Worm (Caenorhabditis elegans) whole organism, L2 larva: ENCODE data around the gene ptp-3.

Source experiments
- C34F6.9 ChIP-seq: fragments of 150-350 bp; optimal IDR thresholded peaks from 2 replicates; lab custom pipeline; 2014; ENCODE audit warnings: missing biosample characterization, missing genetic modification characterization
- F13H6.1 ChIP-seq: sonication (generic microtip); optimal IDR thresholded peaks from 2 replicates; lab custom pipeline; 2016; ENCODE audit warnings: missing genetic modification characterization, missing compliant biosample characterization
- R02D3.7 ChIP-seq: fragments of 150-350 bp; optimal IDR thresholded peaks from 2 replicates; lab custom pipeline; 2014; ENCODE audit warnings: missing biosample characterization, missing genetic modification characterization
- Y55F3AM.14 ChIP-seq: fragments of 200-800 bp; sonication (Bioruptor generic); optimal IDR thresholded peaks from 2 replicates; lab custom pipeline; 2018; ENCODE audit warnings: mild to moderate bottlenecking, missing genetic modification characterization, missing compliant biosample characterization
- aly-2 ChIP-seq: fragments of 150-350 bp; optimal IDR thresholded peaks from 2 replicates; lab custom pipeline; 2014; ENCODE audit warnings: missing biosample characterization, missing genetic modification characterization
- ama-1 ChIP-seq: fragments of 150-350 bp; optimal IDR thresholded peaks from 2 replicates; lab custom pipeline; 2018; ENCODE audit warnings: inconsistent platforms
- blmp-1 ChIP-seq: sonication (generic microtip); optimal IDR thresholded peaks from 2 replicates; lab custom pipeline; 2017; ENCODE audit warnings: missing genetic modification characterization, mild to moderate bottlenecking, missing compliant biosample characterization, antibody characterized with exemption, moderate library complexity; ENCODE audit not compliant: insufficient read depth
- ceh-16 ChIP-seq: fragments of 150-350 bp; optimal IDR thresholded peaks from 2 replicates; lab custom pipeline; 2014; ENCODE audit warnings: missing biosample characterization, missing genetic modification characterization
- ceh-82 ChIP-seq: fragments of 150-350 bp; optimal IDR thresholded peaks from 2 replicates; lab custom pipeline; 2014; ENCODE audit warnings: missing biosample characterization, missing genetic modification characterization
- crh-2 ChIP-seq: sonication (generic microtip); optimal IDR thresholded peaks from 2 replicates; lab custom pipeline; 2017; ENCODE audit warnings: missing biosample characterization, missing genetic modification characterization
- egl-27 ChIP-seq: sonication (generic microtip); optimal IDR thresholded peaks from 3 replicates; lab custom pipeline; 2017; ENCODE audit warnings: missing biosample characterization, missing genetic modification reagents, missing genetic modification characterization
- elt-3 ChIP-seq: sonication (generic microtip); optimal IDR thresholded peaks from 2 replicates; lab custom pipeline; 2017; ENCODE audit warnings: missing biosample characterization, missing genetic modification characterization
- fos-1 ChIP-seq: fragments of 150-350 bp; optimal IDR thresholded peaks from 2 replicates; lab custom pipeline; 2014; ENCODE audit warnings: missing biosample characterization, missing genetic modification characterization
- lin-11 ChIP-seq: fragments of 150-350 bp; sonication (generic microtip); optimal IDR thresholded peaks from 2 replicates; lab custom pipeline; 2014; ENCODE audit warnings: missing biosample characterization, missing genetic modification characterization, inconsistent platforms, mixed read lengths
- lin-13 ChIP-seq: fragments of 150-350 bp; optimal IDR thresholded peaks from 2 replicates; lab custom pipeline; 2014; ENCODE audit warnings: missing biosample characterization, missing genetic modification reagents, missing genetic modification characterization
- lsy-2 ChIP-seq, 2 experiments: fragments of 150-350 bp in 1 of 2; sonication (generic microtip) in 1 of 2; optimal IDR thresholded peaks; 2 replicates each; lab custom pipeline; 2014 to 2017; ENCODE audit warnings: missing biosample characterization in 2 of 2, missing genetic modification characterization in 2 of 2
- mab-5 ChIP-seq: fragments of 150-350 bp; optimal IDR thresholded peaks from 2 replicates; lab custom pipeline; 2014; ENCODE audit warnings: missing biosample characterization, missing genetic modification characterization
- mbf-1 ChIP-seq: sonication (generic microtip); optimal IDR thresholded peaks from 2 replicates; lab custom pipeline; 2017; ENCODE audit warnings: missing biosample characterization, missing genetic modification characterization
- mdl-1 ChIP-seq, 2 experiments: fragments of 150-350 bp in 1 of 2; sonication (generic microtip) in 1 of 2; optimal IDR thresholded peaks; 2 replicates each; lab custom pipeline; 2017; ENCODE audit warnings: missing biosample characterization in 2 of 2, missing genetic modification characterization in 2 of 2
- nhr-10 ChIP-seq: sonication (generic microtip); optimal IDR thresholded peaks from 2 replicates; lab custom pipeline; 2017; ENCODE audit warnings: missing biosample characterization, missing genetic modification characterization
- nhr-11 ChIP-seq: fragments of 150-350 bp; optimal IDR thresholded peaks from 2 replicates; lab custom pipeline; 2014; ENCODE audit warnings: missing biosample characterization, missing genetic modification characterization
- nhr-12 ChIP-seq: fragments of 150-350 bp; optimal IDR thresholded peaks from 2 replicates; lab custom pipeline; 2014; ENCODE audit warnings: missing biosample characterization, missing genetic modification characterization
- nhr-129 ChIP-seq: fragments of 150-350 bp; optimal IDR thresholded peaks from 2 replicates; lab custom pipeline; 2014; ENCODE audit warnings: missing biosample characterization, missing genetic modification characterization
- nhr-21 ChIP-seq: fragments of 150-350 bp; optimal IDR thresholded peaks from 2 replicates; lab custom pipeline; 2014; ENCODE audit warnings: missing biosample characterization, missing genetic modification characterization
- nhr-23 ChIP-seq: fragments of 150-350 bp; optimal IDR thresholded peaks from 2 replicates; lab custom pipeline; 2014; ENCODE audit warnings: missing biosample characterization, missing genetic modification reagents, missing genetic modification characterization
- nhr-237 ChIP-seq: fragments of 150-350 bp; optimal IDR thresholded peaks from 2 replicates; lab custom pipeline; 2014; ENCODE audit warnings: missing biosample characterization, missing genetic modification characterization
- nhr-25 ChIP-seq: fragments of 150-350 bp; sonication (generic microtip); optimal IDR thresholded peaks from 3 replicates; lab custom pipeline; 2014; ENCODE audit warnings: missing biosample characterization, missing genetic modification characterization
- nhr-6 ChIP-seq: fragments of 150-350 bp; optimal IDR thresholded peaks from 2 replicates; lab custom pipeline; 2014; ENCODE audit warnings: missing biosample characterization, missing genetic modification characterization
- nhr-77 ChIP-seq: fragments of 150-350 bp; optimal IDR thresholded peaks from 2 replicates; lab custom pipeline; 2014; ENCODE audit warnings: missing biosample characterization, missing genetic modification characterization
- peb-1 ChIP-seq: fragments of 150-350 bp; optimal IDR thresholded peaks from 2 replicates; lab custom pipeline; 2014; ENCODE audit warnings: missing biosample characterization, missing genetic modification characterization
- sem-4 ChIP-seq: fragments of 150-350 bp; optimal IDR thresholded peaks from 2 replicates; lab custom pipeline; 2014; ENCODE audit warnings: missing biosample characterization, missing genetic modification reagents, missing genetic modification characterization
- skn-1 ChIP-seq: sonication (generic microtip); optimal IDR thresholded peaks from 2 replicates; lab custom pipeline; 2017; ENCODE audit warnings: missing biosample characterization, missing genetic modification characterization
- sma-9 ChIP-seq, 2 experiments: fragments of 150-350 bp in 1 of 2; sonication (generic microtip) in 1 of 2; optimal IDR thresholded peaks; 2 replicates each; lab custom pipeline; 2014 to 2016; ENCODE audit warnings: missing genetic modification characterization in 2 of 2, mild to moderate bottlenecking in 1 of 2, missing biosample characterization in 1 of 2, missing compliant biosample characterization in 1 of 2, missing genetic modification reagents in 1 of 2, moderate library complexity in 1 of 2
- unc-39 ChIP-seq: fragments of 150-350 bp; optimal IDR thresholded peaks from 2 replicates; lab custom pipeline; 2014; ENCODE audit warnings: missing biosample characterization, missing genetic modification characterization
- unc-55 ChIP-seq: fragments of 150-350 bp; sonication (generic microtip); optimal IDR thresholded peaks from 3 replicates; lab custom pipeline; 2014; ENCODE audit warnings: missing biosample characterization, missing genetic modification reagents, missing genetic modification characterization
- unc-62 ChIP-seq: fragments of 150-350 bp; optimal IDR thresholded peaks from 2 replicates; lab custom pipeline; 2014; ENCODE audit warnings: missing biosample characterization, missing genetic modification reagents, missing genetic modification characterization
- ztf-11 ChIP-seq: sonication (generic microtip); optimal IDR thresholded peaks from 2 replicates; lab custom pipeline; 2017; ENCODE audit warnings: missing biosample characterization, missing genetic modification characterization
- ztf-4 ChIP-seq: fragments of 150-350 bp; optimal IDR thresholded peaks from 2 replicates; lab custom pipeline; 2014; ENCODE audit warnings: missing biosample characterization, missing genetic modification characterization

The ptp-3 gene

DNA sequence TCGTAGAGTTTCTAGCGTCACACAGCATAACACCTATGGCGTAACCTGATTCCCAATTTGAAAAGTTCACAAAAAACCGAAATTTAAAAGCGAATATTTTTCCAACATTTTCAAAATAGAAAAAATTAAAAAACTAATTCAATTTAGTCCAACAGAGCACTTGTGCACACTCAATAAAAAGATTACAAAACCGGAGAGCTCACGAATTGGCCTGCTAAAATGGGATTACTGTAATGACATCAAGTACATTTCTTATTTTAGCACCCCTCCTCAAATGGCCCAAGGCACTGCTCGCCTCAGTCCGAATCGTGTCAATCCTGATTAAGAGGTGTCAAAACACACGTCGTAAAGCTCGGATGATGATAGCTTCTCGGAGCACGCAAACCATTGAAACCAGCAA, 57.5 kb downstream of the ptp-3 start:
- TF ChIP-seq nhr-12 (tag; lab: Kevin White, UChicago): no peak
- no peak for TF ChIP-seq egl-27 (tag; lab: Kevin White, UChicago)
- TF ChIP-seq ceh-16: no peak
- no peak for TF ChIP-seq lsy-2 (tag; optimal IDR thresholded peaks at IDR 0.05; lab: Kevin White, UChicago)
- no peak for TF ChIP-seq nhr-10 (tag; lab: Kevin White, UChicago)
- TF ChIP-seq nhr-237: no peak
- no peak for TF ChIP-seq ceh-82 (tag; lab: Kevin White, UChicago)
- TF ChIP-seq peb-1 (tag; lab: Kevin White, UChicago): no peak
- no peak for TF ChIP-seq mab-5 (tag; lab: Kevin White, UChicago)
- TF ChIP-seq aly-2: no peak
- TF ChIP-seq nhr-21: no peak
- no peak for TF ChIP-seq skn-1
- no peak for TF ChIP-seq nhr-77 (tag; lab: Kevin White, UChicago)
- TF ChIP-seq nhr-129 (tag; lab: Kevin White, UChicago): no peak
- TF ChIP-seq ztf-4 (tag; lab: Kevin White, UChicago): no peak
- TF ChIP-seq Y55F3AM.14 (GFP tag; lab: Kevin White, UChicago): no peak
- TF ChIP-seq fos-1: no peak
- no peak for TF ChIP-seq F13H6.1 (tag; lab: Kevin White, UChicago)

DNA sequence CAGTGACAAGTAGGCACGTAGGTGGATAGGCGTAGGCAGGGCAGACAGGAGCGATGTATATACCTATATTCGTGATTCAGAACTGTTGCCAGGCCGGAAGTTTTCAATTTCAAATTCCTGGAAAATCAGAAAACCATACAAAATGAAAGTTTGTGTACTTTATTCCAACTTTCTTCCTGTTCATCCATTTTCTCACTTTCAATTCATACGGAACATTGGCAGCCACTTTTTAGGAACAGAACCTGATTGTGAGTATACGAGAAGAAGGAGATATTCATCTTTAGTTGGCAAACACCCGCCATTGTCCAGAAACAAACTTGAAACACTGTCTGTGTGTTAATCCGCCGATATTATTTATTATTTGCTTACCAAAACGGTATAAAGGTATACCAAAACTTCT, 60.4 kb downstream of the ptp-3 start, which contains the start of gene srlf-15:
Gene srlf-15, plus strand, starts transcription at position 301 of the 400 bp plus-strand sequence.
- TF ChIP-seq skn-1: no peak
- TF ChIP-seq, all 48 proteins: peak for 0

DNA sequence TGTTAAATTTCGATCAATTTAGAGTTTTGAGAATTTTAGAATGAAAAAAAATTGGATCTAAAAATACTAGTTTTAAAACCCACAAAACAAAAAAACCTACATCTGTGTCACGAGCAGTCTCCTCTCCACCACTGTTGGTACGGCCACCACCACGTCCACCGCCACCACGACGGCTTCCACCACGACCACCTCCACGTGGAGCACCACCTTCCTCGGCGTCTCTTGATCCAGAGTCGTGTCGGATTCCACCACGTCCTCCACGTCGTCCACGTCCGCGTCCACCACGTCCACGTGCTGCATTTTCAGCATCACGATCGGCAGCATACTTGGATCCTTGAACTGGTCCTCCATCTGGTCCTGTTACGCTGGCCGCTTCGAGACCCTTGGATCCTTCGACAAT, 64.8 kb downstream of the ptp-3 start:
- no peak for TF ChIP-seq F13H6.1 (tag; lab: Kevin White, UChicago)
- no peak for TF ChIP-seq ceh-16
- no peak for TF ChIP-seq R02D3.7
- no peak for TF ChIP-seq crh-2 (tag; lab: Kevin White, UChicago)
- no peak for TF ChIP-seq ama-1
- no peak for TF ChIP-seq unc-39 (tag; lab: Kevin White, UChicago)
- no peak for TF ChIP-seq elt-3
- no peak for TF ChIP-seq mbf-1 (tag; lab: Kevin White, UChicago)
- no peak for TF ChIP-seq unc-62
- TF ChIP-seq nhr-6: no peak
- TF ChIP-seq nhr-25 (tag; lab: Kevin White, UChicago): no peak
- no peak for TF ChIP-seq sma-9 (GFP tag; optimal IDR thresholded peaks at IDR 0.05; lab: Kevin White, UChicago)
- no peak for TF ChIP-seq sma-9 (tag; optimal IDR thresholded peaks at IDR 0.05; lab: Kevin White, UChicago)
- TF ChIP-seq blmp-1 (tag; lab: Kevin White, UChicago): no peak
- no peak for TF ChIP-seq Y55F3AM.14 (GFP tag; lab: Kevin White, UChicago)
- TF ChIP-seq fos-1: no peak

DNA sequence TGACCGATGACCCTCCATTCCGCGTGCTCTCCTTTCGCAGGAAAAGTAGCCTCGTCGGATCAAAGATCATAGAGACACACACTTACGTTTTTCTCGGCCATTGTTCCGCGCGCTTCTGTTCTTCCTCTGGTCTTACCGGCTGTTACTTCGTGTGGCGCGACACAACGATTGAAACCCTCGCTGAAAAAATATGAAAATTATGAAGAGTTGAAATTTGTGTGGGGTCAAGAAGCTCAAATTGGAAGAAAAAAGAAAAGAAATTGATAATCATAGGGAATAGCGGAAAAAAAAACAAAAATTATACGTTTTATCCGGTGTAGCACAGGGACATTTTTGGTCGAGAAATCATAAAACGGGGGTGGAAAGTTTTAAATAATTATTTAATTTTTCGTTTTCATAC, 65.7 kb downstream of the ptp-3 start, which contains the start of gene cey-1:
Gene cey-1, minus strand, starts transcription at position 180 of the 400 bp plus-strand sequence.
- TF ChIP-seq nhr-77 (tag; lab: Kevin White, UChicago) (no peak), aly-2 (no peak), ztf-4 (tag; lab: Kevin White, UChicago) (no peak), nhr-11 (tag; lab: Kevin White, UChicago) (no peak)

DNA sequence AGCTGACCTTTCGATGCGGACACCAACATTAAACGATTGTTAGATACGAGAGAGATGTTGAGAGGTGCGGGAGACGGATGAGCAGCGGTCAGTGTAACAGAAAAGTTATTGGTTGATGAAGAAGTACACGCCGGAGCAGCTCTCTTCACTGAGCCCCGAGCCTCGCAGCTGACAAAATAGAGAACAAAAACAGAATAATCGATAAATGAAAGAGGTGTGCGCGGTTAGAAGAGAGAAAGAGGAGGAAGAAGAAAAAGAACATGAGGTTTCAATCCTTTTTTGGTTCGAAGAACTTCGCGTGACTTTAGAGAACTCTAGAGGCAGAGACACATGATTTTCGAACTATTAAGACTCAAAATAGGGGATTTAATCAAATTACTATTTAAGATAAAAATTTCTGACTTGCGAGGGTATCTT, 66.5 kb downstream of the ptp-3 start:
- TF ChIP-seq nhr-23 (tag; lab: Kevin White, UChicago): no peak
- no peak for TF ChIP-seq egl-27 (tag; lab: Kevin White, UChicago)
- TF ChIP-seq C34F6.9: peak; percentile 81
- no peak for TF ChIP-seq nhr-12 (tag; lab: Kevin White, UChicago)
- no peak for TF ChIP-seq mab-5 (tag; lab: Kevin White, UChicago)
- no peak for TF ChIP-seq lin-13 (GFP tag; lab: Kevin White, UChicago)
- TF ChIP-seq ztf-4 (tag; lab: Kevin White, UChicago): peak; percentile 49
- peak; percentile 28 for TF ChIP-seq sem-4 (tag; lab: Kevin White, UChicago)
- TF ChIP-seq lin-11 (tag; lab: Kevin White, UChicago): no peak
- peak; percentile 26 for TF ChIP-seq nhr-6
- peak; percentile 39 for TF ChIP-seq crh-2 (tag; lab: Kevin White, UChicago)
- TF ChIP-seq nhr-129 (tag; lab: Kevin White, UChicago): peak; percentile 50
- no peak for TF ChIP-seq mdl-1 (tag; optimal IDR thresholded peaks at IDR 0.05; lab: Kevin White, UChicago)
- no peak for TF ChIP-seq ztf-11 (tag; lab: Kevin White, UChicago)
- no peak for TF ChIP-seq nhr-237
- no peak for TF ChIP-seq ceh-16
- peak; percentile 42 for TF ChIP-seq F13H6.1 (tag; lab: Kevin White, UChicago)
- peak in 1 of 2 experiments; percentile 64 for TF ChIP-seq lsy-2 (tag; optimal IDR thresholded peaks at IDR 0.05; lab: Kevin White, UChicago)
- TF ChIP-seq blmp-1 (tag; lab: Kevin White, UChicago): no peak
- no peak for TF ChIP-seq unc-62
- no peak for TF ChIP-seq Y55F3AM.14 (GFP tag; lab: Kevin White, UChicago)
- peak; percentile 53 for TF ChIP-seq unc-55 (GFP tag; lab: Kevin White, UChicago)
- TF ChIP-seq, all 48 proteins: peak for 9
